Worm (Caenorhabditis elegans) whole organism, young adult: ENCODE measurements around the gene pyt-1.

ENCODE experiments used
- D2030.7 ChIP-seq: fragments of 200-800 bp; sonication (Bioruptor generic); IDR thresholded peaks from 2 replicates; pipeline ENCODE4 v1.3.6; 2022; ENCODE audit warnings: missing genetic modification reagents, missing genetic modification characterization, missing compliant biosample characterization
- K12H6.12 ChIP-seq: fragments of 200-800 bp; sonication (Bioruptor generic); optimal IDR thresholded peaks from 2 replicates; lab custom pipeline; 2018; ENCODE audit warnings: mild to moderate bottlenecking, missing genetic modification characterization, missing compliant biosample characterization
- Y67H2A.10 ChIP-seq: fragments of 200-800 bp; sonication (Bioruptor generic); conservative IDR thresholded peaks from 2 replicates; pipeline ENCODE4 v1.3.6; 2022; ENCODE audit warnings: missing genetic modification reagents, missing genetic modification characterization, missing compliant biosample characterization
- ZK185.1 ChIP-seq: sonication (generic microtip); optimal IDR thresholded peaks from 2 replicates; lab custom pipeline; 2016; ENCODE audit warnings: mild to moderate bottlenecking, missing genetic modification characterization, missing compliant biosample characterization; ENCODE audit not compliant: poor library complexity, severe bottlenecking
- die-1 ChIP-seq: sonication (generic microtip); optimal IDR thresholded peaks from 2 replicates; lab custom pipeline; 2016; ENCODE audit warnings: missing genotype, mild to moderate bottlenecking, missing genetic modification characterization, missing compliant biosample characterization
- fkh-3 ChIP-seq: sonication (generic microtip); optimal IDR thresholded peaks from 2 replicates; lab custom pipeline; 2016; ENCODE audit warnings: mild to moderate bottlenecking, missing genetic modification characterization, missing compliant biosample characterization
- hmg-20 ChIP-seq: fragments of 200-800 bp; sonication (Bioruptor generic); IDR thresholded peaks from 2 replicates; pipeline ENCODE4 v1.3.6; 2022; ENCODE audit warnings: missing genetic modification reagents, missing genetic modification characterization, missing compliant biosample characterization
- lsy-27 ChIP-seq: sonication (generic microtip); optimal IDR thresholded peaks from 2 replicates; lab custom pipeline; 2017; ENCODE audit warnings: missing genetic modification characterization, mild to moderate bottlenecking, missing compliant biosample characterization, antibody characterized with exemption, missing genotype, borderline replicate concordance; ENCODE audit not compliant: insufficient read depth
- nhr-120 ChIP-seq: fragments of 200-800 bp; sonication (Bioruptor generic); IDR thresholded peaks from 2 replicates; pipeline ENCODE4 v1.3.6; 2022; ENCODE audit warnings: missing genetic modification characterization, missing compliant biosample characterization
- snpc-4 ChIP-seq, 5 experiments: fragments of 150-350 bp in 1 of 5; sonication (generic microtip) in 4 of 5; optimal IDR thresholded peaks; 2 replicates each; lab custom pipeline; 2014 to 2018; ENCODE audit warnings: missing genetic modification characterization in 5 of 5, missing biosample characterization in 3 of 5, antibody characterized with exemption in 2 of 5, mild to moderate bottlenecking in 2 of 5, missing compliant biosample characterization in 2 of 5, missing genotype in 2 of 5, moderate library complexity in 2 of 5, missing genetic modification reagents in 1 of 5
- zim-3 ChIP-seq: sonication (generic microtip); optimal IDR thresholded peaks from 2 replicates; lab custom pipeline; 2017; ENCODE audit warnings: mild to moderate bottlenecking, missing genetic modification characterization, moderate library complexity, missing compliant biosample characterization
- ztf-28 ChIP-seq: fragments of 200-800 bp; sonication (Bioruptor generic); IDR thresholded peaks from 2 replicates; pipeline ENCODE4 v1.3.6; 2022; ENCODE audit warnings: missing genetic modification reagents, missing genetic modification characterization, missing compliant biosample characterization

DNA sequence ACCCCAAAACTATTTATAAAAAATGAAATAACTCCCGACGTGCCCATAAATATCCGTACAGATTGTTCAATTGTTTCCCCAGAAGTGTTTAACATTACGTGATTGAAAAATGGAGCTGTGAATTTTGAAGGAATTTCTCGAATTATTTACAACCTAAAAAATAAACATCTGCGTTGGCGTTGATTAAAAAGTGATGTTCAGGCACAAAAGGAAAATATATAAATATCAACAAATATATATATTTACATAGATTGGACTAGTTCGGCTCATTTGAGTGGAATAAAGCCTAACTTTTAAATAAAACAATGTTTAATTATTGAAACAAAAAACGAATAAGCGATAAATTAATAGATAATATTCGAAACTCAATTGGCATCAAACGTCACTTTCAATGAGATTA is 31.3 kb upstream of the pyt-1 start, which contains the start of gene sri-18:
- no peak for TF ChIP-seq fkh-3 (tag; lab: Kevin White, UChicago)
- no peak for TF ChIP-seq ZK185.1 (tag; lab: Kevin White, UChicago)
- no peak for TF ChIP-seq K12H6.12 (tag; lab: Kevin White, UChicago)
- no peak for TF ChIP-seq zim-3 (tag; lab: Kevin White, UChicago)
- no peak for TF ChIP-seq die-1 (tag; lab: Kevin White, UChicago)
- TF ChIP-seq lsy-27 (tag; lab: Kevin White, UChicago) = no peak
- TF ChIP-seq snpc-4 (GFP tag; optimal IDR thresholded peaks at IDR 0.05; lab: Kevin White, UChicago) = no peak
- TF ChIP-seq snpc-4 (tag; optimal IDR thresholded peaks at IDR 0.05; lab: Kevin White, UChicago) = no peak
- TF ChIP-seq nhr-120 (GFP tag; lab: Robert Waterston, UW) = no peak
- TF ChIP-seq D2030.7 = no peak
- no peak for TF ChIP-seq Y67H2A.10 (GFP tag; lab: Robert Waterston, UW)
- no peak for TF ChIP-seq ztf-28 (GFP tag; lab: Robert Waterston, UW)
- TF ChIP-seq hmg-20 (GFP tag; lab: Robert Waterston, UW) = no peak
